Fruit fly (Drosophila melanogaster) whole organism, wandering third instar larva: ENCODE data around the gene CG2157.

Experiments
- Abd-B ChIP-seq: fragments of >200 bp; optimal IDR thresholded peaks from 2 replicates; lab custom pipeline; 2017; ENCODE audit warnings: missing biosample characterization, missing genetic modification characterization
- CrebA ChIP-seq: fragments of 200-800 bp; sonication (Bioruptor generic); optimal IDR thresholded peaks from 2 replicates; lab custom pipeline; 2016; ENCODE audit warnings: missing biosample characterization, mild to moderate bottlenecking, missing genetic modification characterization, borderline replicate concordance
- Dfd ChIP-seq: fragments of >200 bp; optimal IDR thresholded peaks from 2 replicates; lab custom pipeline; 2017; ENCODE audit warnings: missing biosample characterization, missing genetic modification characterization
- Dif ChIP-seq: fragments of 200-275, 200-300 bp; sonication (Bioruptor generic); optimal IDR thresholded peaks from 2 replicates; lab custom pipeline; 2018; ENCODE audit warnings: missing biosample characterization, missing genetic modification characterization; ENCODE audit not compliant: partially characterized antibody
- GATAd ChIP-seq: sonication (Bioruptor generic); optimal IDR thresholded peaks from 2 replicates; lab custom pipeline; 2016; ENCODE audit warnings: missing biosample characterization, missing genetic modification characterization
- Hnf4 ChIP-seq: fragments of 200-800 bp; sonication (Bioruptor generic); optimal IDR thresholded peaks from 2 replicates; lab custom pipeline; 2016; ENCODE audit warnings: missing biosample characterization, mild to moderate bottlenecking, missing genetic modification characterization
- Hr83 ChIP-seq: fragments of 200-300 bp; sonication (Bioruptor generic); optimal IDR thresholded peaks from 2 replicates; lab custom pipeline; 2016; ENCODE audit warnings: missing biosample characterization, mild to moderate bottlenecking, missing genetic modification characterization, moderate library complexity; ENCODE audit not compliant: poor library complexity, severe bottlenecking
- Mio ChIP-seq: sonication (Bioruptor generic); optimal IDR thresholded peaks from 2 replicates; lab custom pipeline; 2016; ENCODE audit warnings: missing biosample characterization, missing genetic modification characterization
- Myc ChIP-seq: fragments of >200 bp; optimal IDR thresholded peaks from 2 replicates; lab custom pipeline; 2017
- N ChIP-seq: fragments of >200 bp; optimal IDR thresholded peaks from 2 replicates; lab custom pipeline; 2018; ENCODE audit warnings: missing biosample characterization, missing external identifiers, missing genetic modification characterization
- OdsH ChIP-seq: fragments of 200-800 bp; sonication (Bioruptor generic); optimal IDR thresholded peaks from 2 replicates; lab custom pipeline; 2016; ENCODE audit warnings: missing biosample characterization, mild to moderate bottlenecking, missing genetic modification characterization
- Rel ChIP-seq, 2 experiments: fragments of 200-800 bp; sonication (Bioruptor generic) in 1 of 2; optimal IDR thresholded peaks; 2 replicates in 1 of 2; 3 replicates in 1 of 2; lab custom pipeline; 2016 to 2019; ENCODE audit warnings: mild to moderate bottlenecking in 2 of 2, missing biosample characterization in 2 of 2, missing genetic modification characterization in 2 of 2, moderate library complexity in 1 of 2
- Sp1 ChIP-seq: fragments of 200-800 bp; sonication (Bioruptor generic); optimal IDR thresholded peaks from 3 replicates; lab custom pipeline; 2019; ENCODE audit warnings: missing biosample characterization, mild to moderate bottlenecking, missing genetic modification characterization, moderate library complexity
- Vsx2 ChIP-seq: fragments of 200-300, 225-300 bp; sonication (Bioruptor generic); optimal IDR thresholded peaks from 2 replicates; lab custom pipeline; 2018; ENCODE audit warnings: missing biosample characterization, missing genetic modification characterization; ENCODE audit not compliant: partially characterized antibody
- br ChIP-seq: fragments of 200-800 bp; sonication (Bioruptor generic); optimal IDR thresholded peaks from 2 replicates; lab custom pipeline; 2016; ENCODE audit warnings: missing biosample characterization, missing genetic modification characterization
- dsf ChIP-seq: sonication (Bioruptor generic); optimal IDR thresholded peaks from 2 replicates; lab custom pipeline; 2016; ENCODE audit warnings: missing biosample characterization, missing genetic modification characterization, borderline replicate concordance
- ey ChIP-seq: fragments of 200-800 bp; sonication (Bioruptor generic); optimal IDR thresholded peaks from 2 replicates; lab custom pipeline; 2016; ENCODE audit warnings: missing biosample characterization, missing genetic modification characterization
- foxo ChIP-seq, 2 experiments: fragments of 200-800 bp; sonication (Bioruptor generic); optimal IDR thresholded peaks; 2 replicates in 1 of 2; 3 replicates in 1 of 2; lab custom pipeline; 2016 to 2017; ENCODE audit warnings: missing biosample characterization in 2 of 2, missing genetic modification characterization in 2 of 2
- fru ChIP-seq: fragments of 200-800 bp; sonication (Bioruptor generic); optimal IDR thresholded peaks from 3 replicates; lab custom pipeline; 2016; ENCODE audit warnings: missing biosample characterization, mild to moderate bottlenecking, missing genetic modification characterization
- h ChIP-seq: fragments of 200-800 bp; sonication (Bioruptor generic); optimal IDR thresholded peaks from 3 replicates; lab custom pipeline; 2016; ENCODE audit warnings: missing biosample characterization, mild to moderate bottlenecking, missing genetic modification characterization
- sage ChIP-seq: fragments of 200-800 bp; sonication (Bioruptor generic); optimal IDR thresholded peaks from 2 replicates; lab custom pipeline; 2016; ENCODE audit warnings: missing biosample characterization, mild to moderate bottlenecking, missing genetic modification characterization
- sv ChIP-seq: fragments of 200-800 bp; sonication (Bioruptor generic); optimal IDR thresholded peaks from 3 replicates; lab custom pipeline; 2016; ENCODE audit warnings: missing biosample characterization, missing genetic modification characterization
- tai ChIP-seq: sonication (Bioruptor generic); optimal IDR thresholded peaks from 2 replicates; lab custom pipeline; 2016; ENCODE audit warnings: missing biosample characterization, missing genetic modification characterization
- usp ChIP-seq: fragments of >200 bp; optimal IDR thresholded peaks from 2 replicates; lab custom pipeline; 2017; ENCODE audit warnings: missing biosample characterization, missing genetic modification characterization
- woc ChIP-seq: sonication (Bioruptor generic); optimal IDR thresholded peaks from 2 replicates; lab custom pipeline; 2016; ENCODE audit warnings: missing biosample characterization, mild to moderate bottlenecking, missing genetic modification characterization

CG2157 gene

dm6 chrX:10857853-10858252, 11.2 kb upstream of the CG2157 start:
- TF ChIP-seq N (peak; percentile 58), Dfd (GFP tag; lab: Kevin White, UChicago) (no peak), usp (no peak), br (GFP tag; lab: Kevin White, UChicago) (no peak), Hr83 (GFP tag; lab: Kevin White, UChicago) (no peak), Abd-B (no peak), sage (no peak), Vsx2 (GFP tag; lab: Kevin White, UChicago) (no peak)

- TF ChIP-seq GATAd (GFP tag; lab: Kevin White, UChicago) (no peak), Dif (GFP tag; lab: Kevin White, UChicago) (no peak), sv (GFP tag; lab: Kevin White, UChicago) (no peak), Vsx2 (GFP tag; lab: Kevin White, UChicago) (no peak)
Observed at dm6 chrX:10865580-10866331, 3.3 kb upstream of the CG2157 start.

- TF ChIP-seq Abd-B, result no peak
- no peak for TF ChIP-seq woc (GFP tag; lab: Kevin White, UChicago)
- TF ChIP-seq br (GFP tag; lab: Kevin White, UChicago), result no peak
Observed at dm6 chrX:10867692-10868091, 1.4 kb upstream of the CG2157 start.

- no peak for TF ChIP-seq Rel (GFP tag; optimal IDR thresholded peaks at IDR 0.05; lab: Kevin White, UChicago)
- TF ChIP-seq Rel (tag; optimal IDR thresholded peaks at IDR 0.05; lab: Kevin White, UChicago), result peak; percentile 96
- TF ChIP-seq Mio (GFP tag; lab: Kevin White, UChicago), result no peak
- no peak for TF ChIP-seq dsf (GFP tag; lab: Kevin White, UChicago)
Observed at dm6 chrX:10876451-10876850, 7.4 kb downstream of the CG2157 start.

dm6 chrX:10877087-10877935, 8.2 kb downstream of the CG2157 start, which contains the start of gene CG1637:
Gene CG1637, minus strand, starts transcription at chrX:10877893.
- TF ChIP-seq foxo (GFP tag; optimal IDR thresholded peaks at IDR 0.05; lab: Kevin White, UChicago), result peak in 1 of 2 experiments; percentile 10
- TF ChIP-seq fru (GFP tag; lab: Kevin White, UChicago), result peak; percentile 61
- no peak for TF ChIP-seq ey
- TF ChIP-seq CrebA (GFP tag; lab: Kevin White, UChicago), result no peak
- TF ChIP-seq dsf (GFP tag; lab: Kevin White, UChicago), result no peak
- no peak for TF ChIP-seq h (GFP tag; lab: Kevin White, UChicago)
- TF ChIP-seq Myc (lab: Kevin White, UChicago), result no peak
- TF ChIP-seq br (GFP tag; lab: Kevin White, UChicago), result no peak
- peak; percentile 2 for TF ChIP-seq OdsH (GFP tag; lab: Kevin White, UChicago)
- no peak for TF ChIP-seq Rel (GFP tag; optimal IDR thresholded peaks at IDR 0.05; lab: Kevin White, UChicago)
- peak; percentile 75 for TF ChIP-seq Rel (tag; optimal IDR thresholded peaks at IDR 0.05; lab: Kevin White, UChicago)
- no peak for TF ChIP-seq tai (GFP tag; lab: Kevin White, UChicago)

- no peak for TF ChIP-seq Rel (GFP tag; optimal IDR thresholded peaks at IDR 0.05; lab: Kevin White, UChicago)
- TF ChIP-seq Rel (tag; optimal IDR thresholded peaks at IDR 0.05; lab: Kevin White, UChicago), result peak; percentile 8
- TF ChIP-seq woc (GFP tag; lab: Kevin White, UChicago), result no peak
- TF ChIP-seq h (GFP tag; lab: Kevin White, UChicago), result peak; percentile 13
- TF ChIP-seq, all 38 proteins: peak for 2
Observed at dm6 chrX:10882786-10883185, 13.7 kb downstream of the CG2157 start.

- no peak for TF ChIP-seq Sp1 (GFP tag; lab: Kevin White, UChicago)
- no peak for TF ChIP-seq tai (GFP tag; lab: Kevin White, UChicago)
- TF ChIP-seq GATAd (GFP tag; lab: Kevin White, UChicago), result no peak
- TF ChIP-seq Hnf4 (GFP tag; lab: Kevin White, UChicago), result no peak
Observed at dm6 chrX:10883740-10884139, 14.7 kb downstream of the CG2157 start.
